Fruit fly (Drosophila melanogaster): ENCODE results near the gene hiw.

dm6 chrX:15029864-15030263 lies 33.4 kb downstream of the hiw start:
- no peak for TF ChIP-seq CG8478 (optimal IDR thresholded peaks at IDR 0.05)
- no peak for TF ChIP-seq pan (optimal IDR thresholded peaks at IDR 0.05)
- TF ChIP-seq usp (GFP tag; optimal IDR thresholded peaks at IDR 0.05): no peak
- TF ChIP-seq Dll (optimal IDR thresholded peaks at IDR 0.05): no peak
- no peak for TF ChIP-seq EcR (GFP tag; optimal IDR thresholded peaks at IDR 0.05)
- TF ChIP-seq psq (optimal IDR thresholded peaks at IDR 0.05): no peak

Measured in whole organism.